Fruit fly (Drosophila melanogaster): ENCODE measurements around the gene Spn75F.

dm6 chr3L:19150987-19151386 lies 21.5 kb upstream of the Spn75F start:
- TF ChIP-seq CG5204 (GFP tag; optimal IDR thresholded peaks at IDR 0.05) (no peak), CG14711 (tag; optimal IDR thresholded peaks at IDR 0.05) (no peak)
